Worm (Caenorhabditis elegans): ENCODE data around the gene cubn-1.

ce11 chrV:12586793-12587192, 24.3 kb upstream of the cubn-1 start:
- TF ChIP-seq ceh-27 (GFP tag; optimal IDR thresholded peaks at IDR 0.05) (no peak), F37B4.10 (GFP tag; IDR thresholded peaks at IDR 0.05) (no peak), pbrm-1 (GFP tag; IDR thresholded peaks at IDR 0.05) (no peak), ceh-40 (GFP tag; IDR thresholded peaks at IDR 0.05) (no peak), attf-3 (GFP tag; conservative IDR thresholded peaks at IDR 0.05) (no peak), madf-6 (GFP tag; IDR thresholded peaks at IDR 0.05) (no peak), lin-26 (GFP tag; IDR thresholded peaks at IDR 0.05) (no peak), nhr-120 (GFP tag; IDR thresholded peaks at IDR 0.05) (no peak), hsf-1 (GFP tag; IDR thresholded peaks at IDR 0.05) (no peak), B0035.1 (tag; optimal IDR thresholded peaks at IDR 0.05) (no peak), pha-4 (tag; optimal IDR thresholded peaks at IDR 0.05) (no peak), ets-4 (GFP tag; optimal IDR thresholded peaks at IDR 0.05) (no peak)
